Fruit fly (Drosophila melanogaster) whole organism, embryonic: Measurements from ENCODE around the gene gammaTub37C.

Experiments
- Antp ChIP-seq: fragments of 200-800 bp; sonication (Bioruptor generic); optimal IDR thresholded peaks from 3 replicates; lab custom pipeline; 2016; ENCODE audit warnings: missing biosample characterization, missing genetic modification characterization
- B-H2 ChIP-seq: fragments of 200-800 bp; sonication (Bioruptor generic); optimal IDR thresholded peaks from 2 replicates; lab custom pipeline; 2018; ENCODE audit warnings: missing biosample characterization, mild to moderate bottlenecking, missing genetic modification characterization
- CG11504 ChIP-seq: fragments of 200-800 bp; sonication (Bioruptor generic); optimal IDR thresholded peaks from 3 replicates; lab custom pipeline; 2019; ENCODE audit warnings: missing biosample characterization, mild to moderate bottlenecking, missing genetic modification characterization, moderate library complexity
- CG14441 ChIP-seq: fragments of 200-800 bp; sonication (Bioruptor generic); IDR thresholded peaks from 2 replicates; pipeline ENCODE4 v1.3.6; 2022; ENCODE audit warnings: missing biosample characterization, missing genetic modification characterization
- CG15269 ChIP-seq: fragments of 200-800 bp; sonication (Bioruptor generic); optimal IDR thresholded peaks from 2 replicates; lab custom pipeline; 2018; ENCODE audit warnings: missing biosample characterization, mild to moderate bottlenecking, missing genetic modification characterization, moderate library complexity
- CG16813 ChIP-seq: fragments of 200-800 bp; sonication (Bioruptor generic); IDR thresholded peaks from 3 replicates; pipeline ENCODE4 v1.3.6; 2022; ENCODE audit warnings: missing biosample characterization, missing genetic modification characterization; ENCODE audit not compliant: partially characterized antibody
- CG17361 ChIP-seq: fragments of 200-800 bp; sonication (Bioruptor generic); IDR thresholded peaks from 3 replicates; pipeline ENCODE4 v1.3.6; 2022; ENCODE audit warnings: missing biosample characterization, missing genetic modification characterization
- CG2712 ChIP-seq: fragments of 200-800 bp; optimal IDR thresholded peaks from 3 replicates; lab custom pipeline; 2019; ENCODE audit warnings: missing biosample characterization, mild to moderate bottlenecking, missing genetic modification characterization, moderate library complexity
- CG3281 ChIP-seq: fragments of 200-800 bp; sonication (Bioruptor generic); optimal IDR thresholded peaks from 3 replicates; lab custom pipeline; 2017; ENCODE audit warnings: missing biosample characterization, mild to moderate bottlenecking, missing genetic modification characterization
- CG33557 ChIP-seq: fragments of 200-800 bp; sonication (Bioruptor generic); optimal IDR thresholded peaks from 2 replicates; lab custom pipeline; 2019; ENCODE audit warnings: missing biosample characterization, mild to moderate bottlenecking, missing genetic modification characterization, moderate library complexity
- CG34422 ChIP-seq: fragments of 200-800 bp; sonication (Bioruptor generic); IDR thresholded peaks from 3 replicates; pipeline ENCODE4 v1.3.6; 2022; ENCODE audit warnings: missing biosample characterization, missing genetic modification characterization
- CG6254 ChIP-seq: fragments of 200-800 bp; sonication (Bioruptor generic); optimal IDR thresholded peaks from 3 replicates; lab custom pipeline; 2017; ENCODE audit warnings: mild to moderate bottlenecking, missing biosample characterization, missing genetic modification reagents, missing genetic modification characterization
- CG6272 ChIP-seq: fragments of 200-800 bp; sonication (Bioruptor generic); IDR thresholded peaks from 2 replicates; pipeline ENCODE4 v1.3.6; 2022; ENCODE audit warnings: missing biosample characterization, missing genetic modification characterization
- CG6654 ChIP-seq: fragments of 200-800 bp; sonication (Bioruptor generic); optimal IDR thresholded peaks from 2 replicates; lab custom pipeline; 2017; ENCODE audit warnings: missing biosample characterization, mild to moderate bottlenecking, missing genetic modification characterization
- CG7556 ChIP-seq: fragments of 200-800 bp; sonication (Bioruptor generic); optimal IDR thresholded peaks from 2 replicates; lab custom pipeline; 2017; ENCODE audit warnings: missing biosample characterization, mild to moderate bottlenecking, missing genetic modification characterization
- CG8290 ChIP-seq, 3 experiments: fragments of 200-800 bp; sonication (Bioruptor generic); optimal IDR thresholded peaks; 2 replicates each; lab custom pipeline; 2016 to 2019; ENCODE audit warnings: missing biosample characterization in 3 of 3, missing genetic modification characterization in 3 of 3, mild to moderate bottlenecking in 2 of 3, moderate library complexity in 1 of 3
- CG8359 ChIP-seq: fragments of 200-800 bp; sonication (Bioruptor generic); optimal IDR thresholded peaks from 2 replicates; lab custom pipeline; 2017; ENCODE audit warnings: missing biosample characterization, mild to moderate bottlenecking, missing genetic modification characterization, borderline replicate concordance
- CG9876 ChIP-seq: fragments of 200-800 bp; sonication (Bioruptor generic); optimal IDR thresholded peaks from 2 replicates; lab custom pipeline; 2016; ENCODE audit warnings: missing biosample characterization, missing genetic modification characterization
- Dek ChIP-seq: fragments of 200-800 bp; sonication (Bioruptor generic); optimal IDR thresholded peaks from 3 replicates; lab custom pipeline; 2019; ENCODE audit warnings: missing biosample characterization, mild to moderate bottlenecking, missing genetic modification characterization, moderate library complexity
- Dp ChIP-seq: fragments of 200-800 bp; sonication (Bioruptor generic); optimal IDR thresholded peaks from 2 replicates; lab custom pipeline; 2018; ENCODE audit warnings: missing biosample characterization, mild to moderate bottlenecking, missing genetic modification characterization, moderate library complexity
- HHEX ChIP-seq: fragments of 200-800 bp; sonication (Bioruptor generic); optimal IDR thresholded peaks from 3 replicates; lab custom pipeline; 2017; ENCODE audit warnings: missing biosample characterization, mild to moderate bottlenecking, missing genetic modification characterization, missing genetic modification reagents
- Hr51 ChIP-seq, 2 experiments: fragments of 200-800 bp; sonication (Bioruptor generic); optimal IDR thresholded peaks; 2 replicates in 1 of 2; 3 replicates in 1 of 2; lab custom pipeline; 2016 to 2018; ENCODE audit warnings: missing biosample characterization in 2 of 2, missing genetic modification characterization in 2 of 2, mild to moderate bottlenecking in 1 of 2, moderate library complexity in 1 of 2
- Myb ChIP-seq: fragments of 200-800 bp; sonication (Bioruptor generic); optimal IDR thresholded peaks from 2 replicates; lab custom pipeline; 2016; ENCODE audit warnings: missing biosample characterization, missing genetic modification characterization
- Optix ChIP-seq: fragments of 200-800 bp; sonication (Bioruptor generic); IDR thresholded peaks from 3 replicates; pipeline ENCODE4 v1.3.6; 2022; ENCODE audit warnings: missing biosample characterization, missing genetic modification characterization
- Poxn ChIP-seq: fragments of 200-800 bp; sonication (Bioruptor generic); IDR thresholded peaks from 2 replicates; pipeline ENCODE4 v1.3.6; 2022; ENCODE audit warnings: missing biosample characterization, missing genetic modification characterization
- Rx ChIP-seq: fragments of 200-800 bp; sonication (Bioruptor generic); IDR thresholded peaks from 2 replicates; pipeline ENCODE4 v1.3.6; 2022; ENCODE audit warnings: missing biosample characterization, missing genetic modification characterization
- al ChIP-seq: fragments of 200-800 bp; sonication (Bioruptor generic); IDR thresholded peaks from 2 replicates; pipeline ENCODE4 v1.3.6; 2022; ENCODE audit warnings: missing biosample characterization, missing genetic modification characterization
- bigmax ChIP-seq: fragments of 200-800 bp; sonication (Bioruptor generic); optimal IDR thresholded peaks from 2 replicates; lab custom pipeline; 2018; ENCODE audit warnings: missing biosample characterization, mild to moderate bottlenecking, missing genetic modification characterization
- chn ChIP-seq: fragments of 200-800 bp; sonication (Bioruptor generic); optimal IDR thresholded peaks from 2 replicates; lab custom pipeline; 2016; ENCODE audit warnings: missing biosample characterization, missing genetic modification characterization
- croc ChIP-seq: fragments of 200-800 bp; sonication (Bioruptor generic); conservative IDR thresholded peaks from 3 replicates; pipeline ENCODE4 v1.3.6; 2022; ENCODE audit warnings: missing biosample characterization, missing genetic modification characterization
- crp ChIP-seq, 2 experiments: fragments of 200-800 bp; sonication (Bioruptor generic); optimal IDR thresholded peaks; 2 replicates in 1 of 2; 3 replicates in 1 of 2; lab custom pipeline; 2017; ENCODE audit warnings: missing biosample characterization in 2 of 2, missing genetic modification characterization in 2 of 2, mild to moderate bottlenecking in 1 of 2, moderate library complexity in 1 of 2
- emc ChIP-seq: fragments of 200-800 bp; sonication (Bioruptor generic); optimal IDR thresholded peaks from 2 replicates; lab custom pipeline; 2016; ENCODE audit warnings: missing biosample characterization, missing genetic modification characterization
- eyg ChIP-seq: fragments of 200-800 bp; sonication (Bioruptor generic); optimal IDR thresholded peaks from 3 replicates; lab custom pipeline; 2016; ENCODE audit warnings: missing biosample characterization, missing genetic modification characterization
- grn ChIP-seq: fragments of 200-800 bp; sonication (Bioruptor generic); optimal IDR thresholded peaks from 3 replicates; lab custom pipeline; 2017; ENCODE audit warnings: missing biosample characterization, missing genetic modification characterization
- h ChIP-seq: fragments of >200 bp; optimal IDR thresholded peaks from 2 replicates; lab custom pipeline; 2017
- jing ChIP-seq: fragments of 200-800 bp; sonication (Bioruptor generic); optimal IDR thresholded peaks from 2 replicates; lab custom pipeline; 2018; ENCODE audit warnings: missing biosample characterization, mild to moderate bottlenecking, missing genetic modification characterization
- lbe ChIP-seq: fragments of 200-800 bp; sonication (Bioruptor generic); optimal IDR thresholded peaks from 2 replicates; lab custom pipeline; 2016; ENCODE audit warnings: missing biosample characterization, mild to moderate bottlenecking, missing genetic modification characterization
- lmd ChIP-seq: fragments of 200-800 bp; sonication (Bioruptor generic); IDR thresholded peaks from 2 replicates; pipeline ENCODE4 v1.3.6; 2022; ENCODE audit warnings: missing biosample characterization, missing genetic modification characterization
- maf-S ChIP-seq: fragments of 200-800 bp; sonication (Bioruptor generic); optimal IDR thresholded peaks from 2 replicates; lab custom pipeline; 2016; ENCODE audit warnings: missing biosample characterization, missing genetic modification characterization
- nmo ChIP-seq: fragments of 200-800 bp; sonication (Bioruptor generic); optimal IDR thresholded peaks from 2 replicates; lab custom pipeline; 2018; ENCODE audit warnings: missing biosample characterization, mild to moderate bottlenecking, missing genetic modification characterization, moderate library complexity
- org-1 ChIP-seq: fragments of 200-800 bp; sonication (Bioruptor generic); optimal IDR thresholded peaks from 2 replicates; lab custom pipeline; 2017; ENCODE audit warnings: missing biosample characterization, missing genetic modification characterization
- p53 ChIP-seq: fragments of 200-800 bp; sonication (Bioruptor generic); optimal IDR thresholded peaks from 2 replicates; lab custom pipeline; 2016; ENCODE audit warnings: missing biosample characterization, missing genetic modification characterization
- pan ChIP-seq, 4 experiments: fragments of >200 bp in 3 of 4; fragments of 200-800 bp in 1 of 4; sonication (Bioruptor generic) in 1 of 4; optimal IDR thresholded peaks in 3 of 4; IDR thresholded peaks in 1 of 4; 2 replicates each; pipeline versions ENCODE4 v1.3.6 to Lab custom; 2017 to 2022; ENCODE audit warnings: missing biosample characterization in 2 of 4, missing genetic modification characterization in 2 of 4, mixed read lengths in 1 of 4
- pfk ChIP-seq: fragments of 200-800 bp; sonication (Bioruptor generic); optimal IDR thresholded peaks from 2 replicates; lab custom pipeline; 2018; ENCODE audit warnings: missing biosample characterization, mild to moderate bottlenecking, missing genetic modification characterization, moderate library complexity
- pnt ChIP-seq: fragments of 200-800 bp; sonication (Bioruptor generic); optimal IDR thresholded peaks from 3 replicates; lab custom pipeline; 2016; ENCODE audit warnings: missing biosample characterization, missing genetic modification characterization
- schlank ChIP-seq: fragments of 200-800 bp; sonication (Bioruptor generic); optimal IDR thresholded peaks from 2 replicates; lab custom pipeline; 2018; ENCODE audit warnings: missing biosample characterization, mild to moderate bottlenecking, missing genetic modification characterization
- sens ChIP-seq: fragments of 200-800 bp; sonication (Bioruptor generic); peaks from one replicate; lab custom pipeline; 2016; ENCODE audit warnings: missing biosample characterization, missing genetic modification characterization
- so ChIP-seq: fragments of 200-800 bp; sonication (Bioruptor generic); IDR thresholded peaks from 3 replicates; pipeline ENCODE4 v1.3.6; 2022; ENCODE audit warnings: missing biosample characterization, missing genetic modification characterization
- tin ChIP-seq: fragments of 200-800 bp; sonication (Bioruptor generic); optimal IDR thresholded peaks from 3 replicates; lab custom pipeline; 2016; ENCODE audit warnings: missing biosample characterization, missing genetic modification characterization

The gammaTub37C gene

DNA sequence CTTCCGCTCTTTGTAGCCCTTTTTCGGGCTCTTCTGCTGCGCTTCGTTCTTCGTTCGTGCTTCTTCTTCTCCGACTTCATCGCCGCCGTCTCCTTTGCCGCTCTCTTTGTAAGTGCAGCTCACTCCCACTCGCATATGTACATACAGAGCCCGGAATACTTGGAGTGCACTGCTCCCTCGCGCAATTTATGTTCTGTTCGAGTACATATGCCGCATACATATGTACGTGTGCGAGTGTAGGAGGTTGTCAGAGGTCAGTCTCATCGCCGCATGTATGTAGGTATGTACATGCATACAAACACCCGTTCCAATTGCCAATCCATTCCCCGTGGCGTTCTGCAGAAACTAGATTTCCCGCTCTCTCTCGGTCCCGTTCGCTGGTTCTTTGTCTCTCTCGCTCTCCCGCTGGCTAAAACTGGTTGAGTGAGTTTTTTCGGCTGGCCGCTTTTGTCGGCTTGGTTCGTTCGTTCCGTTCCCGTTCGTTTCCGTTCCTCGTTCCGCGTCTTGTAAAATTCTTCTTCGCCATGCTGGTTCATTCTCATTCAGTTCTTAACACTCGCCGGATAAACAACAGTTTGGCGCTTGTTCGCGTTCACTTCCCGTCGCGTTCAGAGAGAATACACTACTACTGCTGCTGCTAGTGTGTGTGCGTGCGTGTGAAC is 27.4 kb downstream of the gammaTub37C start (continued):
- TF ChIP-seq crp (GFP tag; optimal IDR thresholded peaks at IDR 0.05; lab: Kevin White, UChicago) (no peak), CG8290 (GFP tag; optimal IDR thresholded peaks at IDR 0.05; lab: Kevin White, UChicago) (peak; percentile 32), CG8290 (tag; optimal IDR thresholded peaks at IDR 0.05; lab: Kevin White, UChicago) (peak; percentile 48 to 78), CG8359 (GFP tag; lab: Kevin White, UChicago) (no peak), CG7556 (GFP tag; lab: Kevin White, UChicago) (no peak), schlank (peak; percentile 14), CG11504 (peak; percentile 4), Dp (GFP tag; lab: Kevin White, UChicago) (no peak), HHEX (peak; percentile 4), CG14441 (GFP tag; lab: Robert Waterston, UW) (no peak), so (GFP tag; lab: Robert Waterston, UW) (no peak), CG16813 (GFP tag; lab: Robert Waterston, UW) (peak; percentile 15; the same call in 2 of the 3 replicates), tin (GFP tag; lab: Kevin White, UChicago) (no peak), CG6272 (GFP tag; lab: Robert Waterston, UW) (no peak), nmo (GFP tag; lab: Kevin White, UChicago) (no peak), p53 (GFP tag; lab: Kevin White, UChicago) (no peak), Poxn (no peak), Rx (no peak), jing (no peak), Optix (GFP tag; lab: Robert Waterston, UW) (no peak), emc (GFP tag; lab: Kevin White, UChicago) (no peak), grn (GFP tag; lab: Kevin White, UChicago) (no peak), CG15269 (tag; lab: Kevin White, UChicago) (peak; percentile 32), CG17361 (GFP tag; lab: Robert Waterston, UW) (no peak), CG6254 (no peak), pan (optimal IDR thresholded peaks at IDR 0.05; lab: Kevin White, UChicago) (no peak), pan (GFP tag; optimal IDR thresholded peaks at IDR 0.05 in 1 of 2, IDR thresholded peaks at IDR 0.05 in 1 of 2) (no peak), bigmax (GFP tag; lab: Kevin White, UChicago) (peak; percentile 39), org-1 (GFP tag; lab: Kevin White, UChicago) (no peak), CG33557 (no peak), Antp (GFP tag; lab: Kevin White, UChicago) (no peak), lmd (GFP tag; lab: Robert Waterston, UW) (no peak), maf-S (GFP tag; lab: Kevin White, UChicago) (no peak), croc (GFP tag; lab: Robert Waterston, UW) (no peak), chn (GFP tag; lab: Kevin White, UChicago) (no peak), CG9876 (GFP tag; lab: Kevin White, UChicago) (no peak), CG3281 (peak; percentile 58), Myb (GFP tag; lab: Kevin White, UChicago) (no peak), CG6654 (GFP tag; lab: Kevin White, UChicago) (no peak), al (GFP tag; lab: Robert Waterston, UW) (no peak), lbe (GFP tag; lab: Kevin White, UChicago) (peak; percentile 50), Dek (tag; lab: Kevin White, UChicago) (peak; percentile 44), eyg (GFP tag; lab: Kevin White, UChicago) (no peak), pfk (GFP tag; lab: Kevin White, UChicago) (peak; percentile 100), CG2712 (peak; percentile 33), sens (GFP tag; lab: Kevin White, UChicago) (peak; percentile 88), B-H2 (GFP tag; lab: Kevin White, UChicago) (peak; percentile 67), h (lab: Kevin White, UChicago) (no peak), CG34422 (GFP tag; lab: Robert Waterston, UW) (peak; percentile 62; the same call in 2 of the 3 replicates), pnt (GFP tag; lab: Kevin White, UChicago) (no peak), Hr51 (GFP tag; optimal IDR thresholded peaks at IDR 0.05; lab: Kevin White, UChicago) (no peak)
